Worm (Caenorhabditis elegans) whole organism, early embryonic: ENCODE measurements around the gene K12H6.12.

ENCODE experiments used
- F13C5.2 ChIP-seq: sonication (generic microtip); optimal IDR thresholded peaks from 2 replicates; lab custom pipeline; 2017; ENCODE audit warnings: mild to moderate bottlenecking, missing genetic modification characterization, inconsistent platforms, missing compliant biosample characterization
- aly-1 ChIP-seq: sonication (generic microtip); optimal IDR thresholded peaks from 2 replicates; lab custom pipeline; 2016; ENCODE audit warnings: missing genetic modification characterization, missing compliant biosample characterization
- flt-1 ChIP-seq: fragments of 200-800 bp; sonication (Bioruptor generic); IDR thresholded peaks from 2 replicates; pipeline ENCODE4 v1.3.6; 2022; ENCODE audit warnings: missing genetic modification characterization, missing compliant biosample characterization
- scrt-1 ChIP-seq: fragments of 200-800 bp; sonication (Bioruptor generic); IDR thresholded peaks from 2 replicates; pipeline ENCODE4 v1.3.6; 2022; ENCODE audit warnings: missing genetic modification characterization, missing compliant biosample characterization
- tra-4 ChIP-seq: sonication (generic microtip); optimal IDR thresholded peaks from 2 replicates; lab custom pipeline; 2017; ENCODE audit warnings: missing genetic modification characterization, missing compliant biosample characterization

DNA sequence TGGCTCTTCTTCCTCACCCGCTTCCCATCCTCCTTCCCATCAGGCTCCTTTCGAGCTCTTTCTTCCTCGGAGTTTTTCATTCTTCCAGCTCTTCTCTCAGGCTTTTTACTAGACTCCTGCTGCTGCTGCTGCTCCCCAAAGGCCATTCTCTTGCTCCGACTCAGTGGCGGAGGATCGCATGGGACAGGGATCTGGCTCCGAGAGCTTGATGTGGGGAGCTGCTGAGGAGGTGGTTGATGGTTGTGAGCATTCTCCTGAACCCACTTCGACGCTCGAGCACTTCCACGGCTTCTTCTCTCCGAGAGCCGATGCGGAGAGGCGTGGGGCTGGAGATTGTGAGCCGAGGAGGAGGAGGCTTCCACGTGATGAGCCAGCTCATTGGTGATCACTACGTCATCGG lies 22.2 kb upstream of the K12H6.12 start:
- no peak for TF ChIP-seq scrt-1 (GFP tag; lab: Robert Waterston, UW)
- no peak for TF ChIP-seq tra-4 (tag; lab: Kevin White, UChicago)
- no peak for TF ChIP-seq flt-1 (GFP tag; lab: Robert Waterston, UW)
- TF ChIP-seq F13C5.2 (tag; lab: Kevin White, UChicago), result no peak
- TF ChIP-seq aly-1 (tag; lab: Kevin White, UChicago), result no peak
